Fruit fly (Drosophila melanogaster) whole organism, adult: ENCODE results near the gene CG8516.
A peak's percentile ranks its signal among the peaks of the same experiment; 100 is the strongest.

Experiments used
- CG1620 ChIP-seq: fragments of 200-800 bp; sonication (Bioruptor generic); optimal IDR thresholded peaks from 2 replicates; lab custom pipeline; 2016; ENCODE audit warnings: missing biosample characterization, missing genetic modification characterization
- kay ChIP-seq: fragments of 200-800 bp; sonication (Bioruptor generic); peaks from one replicate; lab custom pipeline; 2016; ENCODE audit warnings: missing biosample characterization, missing genetic modification characterization, borderline replicate concordance

- TF ChIP-seq CG1620 (GFP tag; lab: Kevin White, UChicago) (peak; percentile 63), kay (no peak)
These were observed 7.7 kb downstream of the CG8516 start, which contains the start of the genes CG9467 and CG8526 for dm6 chr3R:9800644-9801330.
